Fruit fly (Drosophila melanogaster) whole organism, embryonic: ENCODE data around the gene Cpr23B.

Experiments
- Atf-2 ChIP-seq: fragments of 200-800 bp; sonication (Bioruptor generic); optimal IDR thresholded peaks from 2 replicates; lab custom pipeline; 2016; ENCODE audit warnings: missing biosample characterization, missing genetic modification characterization
- Bteb2 ChIP-seq: fragments of 200-800 bp; sonication (Bioruptor generic); optimal IDR thresholded peaks from 2 replicates; lab custom pipeline; 2016; ENCODE audit warnings: missing biosample characterization, missing genetic modification characterization
- CG11560 ChIP-seq: fragments of 200-800 bp; sonication (Bioruptor generic); IDR thresholded peaks from 3 replicates; pipeline ENCODE4 v1.3.6; 2022; ENCODE audit warnings: missing biosample characterization, missing genetic modification characterization
- CG14441 ChIP-seq: fragments of 200-800 bp; sonication (Bioruptor generic); IDR thresholded peaks from 2 replicates; pipeline ENCODE4 v1.3.6; 2022; ENCODE audit warnings: missing biosample characterization, missing genetic modification characterization
- CG16813 ChIP-seq: fragments of 200-800 bp; sonication (Bioruptor generic); IDR thresholded peaks from 3 replicates; pipeline ENCODE4 v1.3.6; 2022; ENCODE audit warnings: missing biosample characterization, missing genetic modification characterization; ENCODE audit not compliant: partially characterized antibody
- CG17186 ChIP-seq: fragments of 200-800 bp; sonication (Bioruptor generic); optimal IDR thresholded peaks from 3 replicates; lab custom pipeline; 2017; ENCODE audit warnings: missing biosample characterization, missing genetic modification reagents, missing genetic modification characterization
- CG17328 ChIP-seq: fragments of 200-800 bp; sonication (Bioruptor generic); IDR thresholded peaks from 2 replicates; pipeline ENCODE4 v1.3.6; 2022; ENCODE audit warnings: missing biosample characterization, missing genetic modification characterization
- CG31388 ChIP-seq: fragments of 200-800 bp; sonication (Bioruptor generic); optimal IDR thresholded peaks from 2 replicates; lab custom pipeline; 2016; ENCODE audit warnings: missing biosample characterization, missing genetic modification characterization
- CG3281 ChIP-seq: fragments of 200-800 bp; sonication (Bioruptor generic); optimal IDR thresholded peaks from 3 replicates; lab custom pipeline; 2017; ENCODE audit warnings: missing biosample characterization, mild to moderate bottlenecking, missing genetic modification characterization
- CG4328 ChIP-seq: fragments of 200-800 bp; sonication (Bioruptor generic); optimal IDR thresholded peaks from 3 replicates; lab custom pipeline; 2017; ENCODE audit warnings: missing biosample characterization, missing genetic modification reagents, missing genetic modification characterization
- CG4360 ChIP-seq: fragments of 200-800 bp; sonication (Bioruptor generic); IDR thresholded peaks from 2 replicates; pipeline ENCODE4 v1.3.6; 2022; ENCODE audit warnings: missing biosample characterization, missing genetic modification characterization
- CG4820 ChIP-seq: fragments of 200-800 bp; sonication (Bioruptor generic); optimal IDR thresholded peaks from 3 replicates; lab custom pipeline; 2016; ENCODE audit warnings: missing biosample characterization, missing genetic modification characterization
- CG6272 ChIP-seq: fragments of 200-800 bp; sonication (Bioruptor generic); IDR thresholded peaks from 2 replicates; pipeline ENCODE4 v1.3.6; 2022; ENCODE audit warnings: missing biosample characterization, missing genetic modification characterization
- CG7372 ChIP-seq: fragments of 200-800 bp; sonication (Bioruptor generic); IDR thresholded peaks from 2 replicates; pipeline ENCODE4 v1.3.6; 2022; ENCODE audit warnings: missing biosample characterization, missing genetic modification characterization
- CG8388 ChIP-seq: fragments of 200-800 bp; sonication (Bioruptor generic); optimal IDR thresholded peaks from 2 replicates; lab custom pipeline; 2019; ENCODE audit warnings: missing biosample characterization, mild to moderate bottlenecking, missing genetic modification characterization, moderate library complexity
- CG8765 ChIP-seq: fragments of 200-800 bp; sonication (Bioruptor generic); IDR thresholded peaks from 2 replicates; pipeline ENCODE4 v1.3.6; 2022; ENCODE audit warnings: missing biosample characterization, missing genetic modification characterization
- CkIIα-i1 ChIP-seq: fragments of 200-800 bp; sonication (Bioruptor generic); IDR thresholded peaks from 2 replicates; pipeline ENCODE4 v1.3.6; 2022; ENCODE audit warnings: missing biosample characterization, missing genetic modification characterization
- CrebB ChIP-seq: fragments of 200-800 bp; sonication (Bioruptor generic); optimal IDR thresholded peaks from 3 replicates; lab custom pipeline; 2018; ENCODE audit warnings: missing biosample characterization, mild to moderate bottlenecking, missing genetic modification characterization
- Deaf1 ChIP-seq: fragments of 200-800 bp; optimal IDR thresholded peaks from 3 replicates; lab custom pipeline; 2019; ENCODE audit warnings: missing biosample characterization, mild to moderate bottlenecking, missing genetic modification characterization, moderate library complexity
- Gug ChIP-seq: fragments of 200-800 bp; sonication (Bioruptor generic); IDR thresholded peaks from 4 replicates; pipeline ENCODE4 v1.3.6; 2022; ENCODE audit warnings: missing biosample characterization, missing genetic modification characterization
- HHEX ChIP-seq: fragments of 200-800 bp; sonication (Bioruptor generic); optimal IDR thresholded peaks from 3 replicates; lab custom pipeline; 2017; ENCODE audit warnings: missing biosample characterization, mild to moderate bottlenecking, missing genetic modification characterization, missing genetic modification reagents
- HmgZ ChIP-seq: fragments of 200-800 bp; sonication (Bioruptor generic); optimal IDR thresholded peaks from 2 replicates; lab custom pipeline; 2018; ENCODE audit warnings: missing biosample characterization, mild to moderate bottlenecking, missing genetic modification characterization
- Hr3 ChIP-seq: fragments of 200-800 bp; sonication (Bioruptor generic); optimal IDR thresholded peaks from 3 replicates; lab custom pipeline; 2016; ENCODE audit warnings: missing biosample characterization, missing genetic modification characterization
- PHDP ChIP-seq: fragments of 200-800 bp; sonication (Bioruptor generic); optimal IDR thresholded peaks from 3 replicates; lab custom pipeline; 2018; ENCODE audit warnings: missing biosample characterization, mild to moderate bottlenecking, missing genetic modification characterization, moderate library complexity
- Poxn ChIP-seq: fragments of 200-800 bp; sonication (Bioruptor generic); IDR thresholded peaks from 2 replicates; pipeline ENCODE4 v1.3.6; 2022; ENCODE audit warnings: missing biosample characterization, missing genetic modification characterization
- Ptx1 ChIP-seq: fragments of 200-800 bp; sonication (Bioruptor generic); IDR thresholded peaks from 2 replicates; pipeline ENCODE4 v1.3.6; 2022; ENCODE audit warnings: missing biosample characterization, missing genetic modification characterization
- Scr ChIP-seq: fragments of 200-800 bp; sonication (Bioruptor generic); IDR thresholded peaks from 2 replicates; pipeline ENCODE4 v1.3.6; 2022; ENCODE audit warnings: missing biosample characterization, missing genetic modification characterization; ENCODE audit not compliant: partially characterized antibody
- ac ChIP-seq: fragments of 200-800 bp; sonication (Bioruptor generic); optimal IDR thresholded peaks from 3 replicates; lab custom pipeline; 2017; ENCODE audit warnings: missing biosample characterization, mild to moderate bottlenecking, missing genetic modification characterization
- bab2 ChIP-seq: fragments of 200-800 bp; sonication (Bioruptor generic); optimal IDR thresholded peaks from 2 replicates; lab custom pipeline; 2016; ENCODE audit warnings: missing biosample characterization, missing genetic modification characterization
- bbx ChIP-seq: fragments of 200-800 bp; sonication (Bioruptor generic); IDR thresholded peaks from 2 replicates; pipeline ENCODE4 v1.3.6; 2022; ENCODE audit warnings: missing biosample characterization, missing genetic modification characterization; ENCODE audit not compliant: partially characterized antibody
- bigmax ChIP-seq: fragments of 200-800 bp; sonication (Bioruptor generic); optimal IDR thresholded peaks from 2 replicates; lab custom pipeline; 2018; ENCODE audit warnings: missing biosample characterization, mild to moderate bottlenecking, missing genetic modification characterization
- bsh ChIP-seq, 2 experiments: fragments of 200-800 bp; sonication (Bioruptor generic); optimal IDR thresholded peaks; 2 replicates each; lab custom pipeline; 2017 to 2018; ENCODE audit warnings: mild to moderate bottlenecking in 2 of 2, missing biosample characterization in 2 of 2, missing genetic modification characterization in 2 of 2, moderate library complexity in 1 of 2
- cato ChIP-seq: fragments of 200-800 bp; sonication (Bioruptor generic); optimal IDR thresholded peaks from 2 replicates; lab custom pipeline; 2016; ENCODE audit warnings: missing biosample characterization, missing genetic modification characterization, borderline replicate concordance
- ci ChIP-seq: fragments of 200-800 bp; sonication (Bioruptor generic); IDR thresholded peaks from 3 replicates; pipeline ENCODE4 v1.3.6; 2022; ENCODE audit warnings: missing biosample characterization, missing genetic modification characterization
- crc ChIP-seq: fragments of 200-800 bp; sonication (Bioruptor generic); optimal IDR thresholded peaks from 2 replicates; lab custom pipeline; 2016; ENCODE audit warnings: missing biosample characterization, missing genetic modification characterization
- cwo ChIP-seq: fragments of 200-800 bp; sonication (Bioruptor generic); optimal IDR thresholded peaks from 3 replicates; lab custom pipeline; 2017; ENCODE audit warnings: missing biosample characterization, missing genetic modification characterization, mild to moderate bottlenecking, moderate library complexity, missing genetic modification reagents
- esg ChIP-seq: fragments of 200-800 bp; sonication (Bioruptor generic); conservative IDR thresholded peaks from 2 replicates; pipeline ENCODE4 v1.3.6; 2022; ENCODE audit warnings: missing biosample characterization, missing genetic modification characterization
- fru ChIP-seq: fragments of >200 bp; optimal IDR thresholded peaks from 2 replicates; lab custom pipeline; 2017
- gce ChIP-seq: fragments of 200-800 bp; sonication (Bioruptor generic); IDR thresholded peaks from 3 replicates; pipeline ENCODE4 v1.3.6; 2022; ENCODE audit warnings: missing biosample characterization, missing genetic modification characterization
- hb ChIP-seq: fragments of 200-800 bp; sonication (Bioruptor generic); IDR thresholded peaks from 3 replicates; pipeline ENCODE4 v1.3.6; 2022; ENCODE audit warnings: missing biosample characterization, missing genetic modification characterization; ENCODE audit not compliant: partially characterized antibody
- ind ChIP-seq: fragments of 200-800 bp; sonication (Bioruptor generic); optimal IDR thresholded peaks from 3 replicates; lab custom pipeline; 2016; ENCODE audit warnings: missing biosample characterization, missing genetic modification characterization
- lab ChIP-seq: fragments of 200-800 bp; sonication (Bioruptor generic); optimal IDR thresholded peaks from 3 replicates; lab custom pipeline; 2017; ENCODE audit warnings: missing biosample characterization, missing genetic modification characterization, mild to moderate bottlenecking, moderate library complexity, missing genetic modification reagents
- mirr ChIP-seq: fragments of 200-800 bp; sonication (Bioruptor generic); optimal IDR thresholded peaks from 3 replicates; lab custom pipeline; 2018; ENCODE audit warnings: missing biosample characterization, mild to moderate bottlenecking, missing genetic modification characterization
- onecut ChIP-seq: fragments of 200-800 bp; sonication (Bioruptor generic); IDR thresholded peaks from 2 replicates; pipeline ENCODE4 v1.3.6; 2022; ENCODE audit warnings: missing biosample characterization, missing genetic modification characterization
- pnt ChIP-seq: fragments of 200-800 bp; sonication (Bioruptor generic); optimal IDR thresholded peaks from 3 replicates; lab custom pipeline; 2016; ENCODE audit warnings: missing biosample characterization, missing genetic modification characterization
- rib ChIP-seq: fragments of 200-800 bp; sonication (Bioruptor generic); IDR thresholded peaks from 2 replicates; pipeline ENCODE4 v1.3.6; 2022; ENCODE audit warnings: missing biosample characterization, missing genetic modification characterization
- row ChIP-seq: fragments of 200-800 bp; sonication (Bioruptor generic); IDR thresholded peaks from 3 replicates; pipeline ENCODE4 v1.3.6; 2022; ENCODE audit warnings: missing biosample characterization, missing genetic modification characterization
- shn ChIP-seq: fragments of 200-800 bp; sonication (Bioruptor generic); optimal IDR thresholded peaks from 3 replicates; lab custom pipeline; 2016; ENCODE audit warnings: missing biosample characterization, missing genetic modification characterization
- sob ChIP-seq: fragments of 200-800 bp; sonication (Bioruptor generic); IDR thresholded peaks from 2 replicates; pipeline ENCODE4 v1.3.6; 2022; ENCODE audit warnings: missing biosample characterization, missing genetic modification characterization
- tup ChIP-seq: fragments of 200-800 bp; sonication (Bioruptor generic); optimal IDR thresholded peaks from 2 replicates; lab custom pipeline; 2016; ENCODE audit warnings: missing biosample characterization, mild to moderate bottlenecking, missing genetic modification characterization, moderate library complexity
- unpg ChIP-seq: fragments of 200-800 bp; sonication (Bioruptor generic); optimal IDR thresholded peaks from 3 replicates; lab custom pipeline; 2018; ENCODE audit warnings: missing biosample characterization, mild to moderate bottlenecking, missing genetic modification characterization, moderate library complexity

Cpr23B gene

dm6 chr2L:2878859-2879258, 40.6 kb downstream of the Cpr23B start, which contains the start of gene RabGGTb (continued):
- TF ChIP-seq CG3281 (peak; percentile 45), shn (GFP tag; lab: Kevin White, UChicago) (peak; percentile 59), Ptx1 (GFP tag; lab: Robert Waterston, UW) (peak; percentile 79), CG16813 (0 out of 3 replicates have a peak, but pooled peaks have one; percentile 17), Deaf1 (tag; lab: Kevin White, UChicago) (peak; percentile 9), Hr3 (GFP tag; lab: Kevin White, UChicago) (peak; percentile 33), CG7372 (GFP tag; lab: Robert Waterston, UW) (peak; percentile 62), ind (peak; percentile 38), esg (peak; percentile 32; the same call in 1 of the 2 replicates), ac (GFP tag; lab: Kevin White, UChicago) (no peak), CG4820 (GFP tag; lab: Kevin White, UChicago) (peak; percentile 23), HHEX (GFP tag; lab: Kevin White, UChicago) (peak; percentile 41), fru (lab: Kevin White, UChicago) (no peak), Bteb2 (peak; percentile 45), ci (peak; percentile 89), CkIIα-i1 (GFP tag; lab: Robert Waterston, UW) (no peak), Gug (GFP tag; lab: Robert Waterston, UW) (peak; percentile 42; the same call in 3 of the 4 replicates), CG6272 (GFP tag; lab: Robert Waterston, UW) (peak; percentile 49), mirr (peak; percentile 36), CG8765 (GFP tag; lab: Robert Waterston, UW) (peak; percentile 46), crc (GFP tag; lab: Kevin White, UChicago) (peak; percentile 26), tup (GFP tag; lab: Kevin White, UChicago) (peak; percentile 50), CG11560 (tag; lab: Robert Waterston, UW) (0 out of 3 replicates have a peak, but pooled peaks have one; percentile 10), HmgZ (tag; lab: Kevin White, UChicago) (peak; percentile 63), cwo (GFP tag; lab: Kevin White, UChicago) (peak; percentile 27), PHDP (tag; lab: Kevin White, UChicago) (peak; percentile 49), lab (GFP tag; lab: Kevin White, UChicago) (peak; percentile 72), Atf-2 (peak; percentile 51), CG4360 (GFP tag; lab: Robert Waterston, UW) (peak; percentile 15; the same call in 1 of the 2 replicates), CG31388 (GFP tag; lab: Kevin White, UChicago) (no peak), CG8388 (GFP tag; lab: Kevin White, UChicago) (peak; percentile 33), gce (GFP tag; lab: Robert Waterston, UW) (peak; percentile 54; the same call in 1 of the 3 replicates), row (GFP tag; lab: Robert Waterston, UW) (peak; percentile 92), rib (GFP tag; lab: Robert Waterston, UW) (0 out of 2 replicates have a peak, but pooled peaks have one; percentile 54), Scr (GFP tag; lab: Robert Waterston, UW) (0 out of 2 replicates have a peak, but pooled peaks have one; percentile 10), CrebB (peak; percentile 40), bbx (GFP tag; lab: Robert Waterston, UW) (no peak), cato (GFP tag; lab: Kevin White, UChicago) (no peak), bigmax (GFP tag; lab: Kevin White, UChicago) (peak; percentile 69), bsh (GFP tag; optimal IDR thresholded peaks at IDR 0.05; lab: Kevin White, UChicago) (peak in 1 of 2 experiments; percentile 36), onecut (GFP tag; lab: Robert Waterston, UW) (peak; percentile 59), Poxn (0 out of 2 replicates have a peak, but pooled peaks have one; percentile 13), bab2 (GFP tag; lab: Kevin White, UChicago) (peak; percentile 66), unpg (GFP tag; lab: Kevin White, UChicago) (peak; percentile 46), CG4328 (GFP tag; lab: Kevin White, UChicago) (peak; percentile 33), hb (GFP tag; lab: Robert Waterston, UW) (no peak), sob (peak; percentile 83), CG14441 (GFP tag; lab: Robert Waterston, UW) (peak; percentile 79), CG17328 (GFP tag; lab: Robert Waterston, UW) (peak; percentile 69), pnt (GFP tag; lab: Kevin White, UChicago) (peak; percentile 17), CG17186 (peak; percentile 39)
